Worm (Caenorhabditis elegans) whole organism, early embryonic: Measurements from ENCODE around the gene pcn-1.

Experiments used
- B0310.2 ChIP-seq: sonication (generic microtip); optimal IDR thresholded peaks from 2 replicates; lab custom pipeline; 2016; ENCODE audit warnings: mild to moderate bottlenecking, missing genetic modification characterization, missing compliant biosample characterization
- F13C5.2 ChIP-seq: sonication (generic microtip); optimal IDR thresholded peaks from 2 replicates; lab custom pipeline; 2017; ENCODE audit warnings: mild to moderate bottlenecking, missing genetic modification characterization, inconsistent platforms, missing compliant biosample characterization
- aly-1 ChIP-seq: sonication (generic microtip); optimal IDR thresholded peaks from 2 replicates; lab custom pipeline; 2016; ENCODE audit warnings: missing genetic modification characterization, missing compliant biosample characterization
- ama-1 ChIP-seq: fragments of 150-350 bp; optimal IDR thresholded peaks from 2 replicates; lab custom pipeline; 2014
- ceh-13 ChIP-seq: fragments of 200-800 bp; sonication (Bioruptor generic); optimal IDR thresholded peaks from 2 replicates; lab custom pipeline; 2018; ENCODE audit warnings: mild to moderate bottlenecking, missing genetic modification characterization, missing compliant biosample characterization
- ceh-36 ChIP-seq: sonication (generic microtip); optimal IDR thresholded peaks from 2 replicates; lab custom pipeline; 2016; ENCODE audit warnings: missing genetic modification characterization, inconsistent platforms, missing compliant biosample characterization
- ets-7 ChIP-seq: sonication (generic microtip); optimal IDR thresholded peaks from 2 replicates; lab custom pipeline; 2016; ENCODE audit warnings: missing genotype, missing genetic modification characterization, missing compliant biosample characterization
- flt-1 ChIP-seq: fragments of 200-800 bp; sonication (Bioruptor generic); IDR thresholded peaks from 2 replicates; pipeline ENCODE4 v1.3.6; 2022; ENCODE audit warnings: missing genetic modification characterization, missing compliant biosample characterization
- hmbx-1 ChIP-seq: sonication (generic microtip); optimal IDR thresholded peaks from 2 replicates; lab custom pipeline; 2016; ENCODE audit warnings: mild to moderate bottlenecking, missing genetic modification characterization, missing compliant biosample characterization
- hmg-4 ChIP-seq: fragments of 200-800 bp; sonication (Bioruptor generic); optimal IDR thresholded peaks from 2 replicates; lab custom pipeline; 2018; ENCODE audit warnings: mild to moderate bottlenecking, missing genetic modification characterization, missing compliant biosample characterization
- hnd-1 ChIP-seq: sonication (generic microtip); optimal IDR thresholded peaks from 2 replicates; lab custom pipeline; 2016; ENCODE audit warnings: missing genetic modification characterization, missing compliant biosample characterization
- pes-1 ChIP-seq: fragments of 200-800 bp; sonication (Bioruptor generic); IDR thresholded peaks from 2 replicates; pipeline ENCODE4 v1.3.6; 2022; ENCODE audit warnings: missing genetic modification reagents, missing genetic modification characterization, missing compliant biosample characterization
- scrt-1 ChIP-seq: fragments of 200-800 bp; sonication (Bioruptor generic); IDR thresholded peaks from 2 replicates; pipeline ENCODE4 v1.3.6; 2022; ENCODE audit warnings: missing genetic modification characterization, missing compliant biosample characterization
- sea-1 ChIP-seq: fragments of 200-800 bp; sonication (Bioruptor generic); conservative IDR thresholded peaks from 2 replicates; pipeline ENCODE4 v1.3.6; 2022; ENCODE audit warnings: missing genetic modification characterization, missing compliant biosample characterization
- tbx-11 ChIP-seq: fragments of 200-800 bp; sonication (Bioruptor generic); IDR thresholded peaks from 2 replicates; pipeline ENCODE4 v1.3.6; 2022; ENCODE audit warnings: missing genetic modification characterization, missing compliant biosample characterization
- tbx-37 ChIP-seq: fragments of 200-800 bp; sonication (Bioruptor generic); conservative IDR thresholded peaks from 2 replicates; pipeline ENCODE4 v1.3.6; 2022; ENCODE audit warnings: missing genetic modification reagents, missing genetic modification characterization, missing compliant biosample characterization
- tra-4 ChIP-seq: sonication (generic microtip); optimal IDR thresholded peaks from 2 replicates; lab custom pipeline; 2017; ENCODE audit warnings: missing genetic modification characterization, missing compliant biosample characterization

The pcn-1 gene

DNA sequence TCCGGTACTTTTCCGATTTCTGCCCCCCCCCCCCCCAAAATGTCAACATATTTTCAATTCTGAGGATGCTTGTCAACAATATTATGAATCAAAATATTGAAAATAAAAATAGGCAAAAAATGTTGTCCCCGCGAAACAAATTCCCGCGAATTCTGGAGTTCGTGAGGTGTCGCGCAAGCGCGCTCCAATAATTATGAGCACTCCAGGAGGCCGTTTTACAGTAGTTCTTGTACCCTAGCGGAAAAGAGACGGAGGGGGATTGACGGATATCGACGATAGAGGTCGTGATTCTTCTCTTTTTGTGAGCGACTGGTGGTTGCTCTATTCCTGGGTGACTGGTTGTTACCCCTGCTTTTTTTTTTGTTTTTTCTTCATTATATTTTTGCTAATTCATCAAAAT, 21.6 kb upstream of the pcn-1 start:
- TF ChIP-seq hmg-4 (GFP tag; lab: Kevin White, UChicago) (no peak), pes-1 (no peak; the same call in 1 of the 2 replicates), hnd-1 (tag; lab: Kevin White, UChicago) (no peak), B0310.2 (tag; lab: Kevin White, UChicago) (no peak), sea-1 (GFP tag; lab: Robert Waterston, UW) (0 out of 2 replicates have a peak, but pooled peaks have one; percentile 10), flt-1 (GFP tag; lab: Robert Waterston, UW) (no peak), hmbx-1 (tag; lab: Kevin White, UChicago) (no peak), ama-1 (no peak), ceh-36 (tag; lab: Kevin White, UChicago) (no peak), F13C5.2 (tag; lab: Kevin White, UChicago) (no peak), tbx-11 (no peak), ceh-13 (GFP tag; lab: Kevin White, UChicago) (no peak), scrt-1 (GFP tag; lab: Robert Waterston, UW) (peak; percentile 63; the same call in 1 of the 2 replicates), tra-4 (tag; lab: Kevin White, UChicago) (no peak), ets-7 (tag; lab: Kevin White, UChicago) (no peak)

DNA sequence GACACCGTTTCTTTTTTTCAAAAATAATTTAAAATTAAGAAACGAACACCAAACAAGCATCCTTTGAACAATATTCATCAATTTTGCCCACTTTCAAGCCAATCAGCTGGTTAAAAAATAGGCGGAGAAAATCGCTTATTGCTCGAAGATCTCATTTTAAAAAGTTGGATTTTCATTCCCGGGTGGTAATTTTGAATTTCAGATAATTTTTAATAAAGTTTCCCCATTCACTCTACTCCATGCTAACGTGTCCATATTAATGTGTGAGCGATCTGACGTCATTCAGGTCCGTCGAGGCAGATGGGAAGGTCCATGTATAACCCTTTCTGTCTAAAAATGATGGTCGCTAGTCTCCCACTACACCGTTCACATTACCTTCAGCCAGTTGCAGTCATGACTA, 19.2 kb upstream of the pcn-1 start, which contains the start of gene fbxb-55:
TSS of gene fbxb-55 (plus strand) at position 301 of the 400 bp plus-strand sequence.
- TF ChIP-seq ceh-36 (tag; lab: Kevin White, UChicago) (no peak), tbx-11 (no peak), hmg-4 (GFP tag; lab: Kevin White, UChicago) (no peak), flt-1 (GFP tag; lab: Robert Waterston, UW) (no peak), ceh-13 (GFP tag; lab: Kevin White, UChicago) (no peak), F13C5.2 (tag; lab: Kevin White, UChicago) (no peak), ets-7 (tag; lab: Kevin White, UChicago) (no peak), ama-1 (no peak), scrt-1 (GFP tag; lab: Robert Waterston, UW) (no peak), B0310.2 (tag; lab: Kevin White, UChicago) (no peak)

DNA sequence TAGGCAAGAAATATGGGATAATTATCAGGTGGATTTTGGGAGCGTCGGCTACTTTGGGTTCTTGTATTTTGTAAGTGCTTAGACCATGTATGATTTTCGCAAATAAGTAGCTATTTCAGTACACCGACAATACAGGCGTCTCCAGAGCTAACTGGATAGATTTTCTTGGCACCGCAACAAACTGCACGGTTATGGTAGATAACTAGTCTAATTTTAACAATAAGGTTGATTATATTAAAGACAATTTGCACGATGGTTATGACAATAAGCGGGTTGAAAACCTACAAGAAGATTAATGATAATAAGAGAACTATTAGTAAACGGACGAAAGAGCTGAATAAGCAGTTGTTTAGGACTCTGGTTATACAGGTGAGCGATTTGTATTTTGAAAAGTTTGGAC, 18.1 kb upstream of the pcn-1 start:
- TF ChIP-seq hnd-1 (tag; lab: Kevin White, UChicago) (no peak), pes-1 (no peak), hmg-4 (GFP tag; lab: Kevin White, UChicago) (no peak), B0310.2 (tag; lab: Kevin White, UChicago) (no peak), sea-1 (GFP tag; lab: Robert Waterston, UW) (no peak), F13C5.2 (tag; lab: Kevin White, UChicago) (no peak), aly-1 (tag; lab: Kevin White, UChicago) (no peak), tra-4 (tag; lab: Kevin White, UChicago) (no peak), flt-1 (GFP tag; lab: Robert Waterston, UW) (no peak), ama-1 (no peak), tbx-11 (no peak), ceh-13 (GFP tag; lab: Kevin White, UChicago) (no peak), hmbx-1 (tag; lab: Kevin White, UChicago) (no peak), tbx-37 (GFP tag; lab: Robert Waterston, UW) (no peak)

DNA sequence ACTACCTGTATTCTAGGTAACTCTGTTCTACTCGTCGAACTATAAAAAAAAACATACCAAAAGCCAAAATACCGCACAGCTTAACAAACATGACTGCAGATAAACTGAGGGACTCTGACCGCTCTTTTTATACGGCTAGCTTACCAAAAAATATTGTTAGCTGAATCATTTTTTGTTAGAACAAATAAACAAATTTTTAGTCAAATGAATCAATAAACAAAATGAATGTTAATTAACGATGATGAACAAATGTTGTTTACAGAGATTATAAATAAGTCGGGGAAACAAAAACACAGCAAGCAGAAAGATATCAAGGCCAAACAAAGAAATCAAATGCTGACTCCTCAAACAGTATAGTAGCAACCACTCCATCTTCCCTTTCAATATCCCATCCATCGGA, 14.3 kb upstream of the pcn-1 start, which contains the start of gene ilys-6:
TSS of gene ilys-6 (minus strand) at position 101 of the 400 bp plus-strand sequence.
- TF ChIP-seq pes-1, result no peak
- no peak for TF ChIP-seq B0310.2 (tag; lab: Kevin White, UChicago)
- no peak for TF ChIP-seq ets-7 (tag; lab: Kevin White, UChicago)
- TF ChIP-seq tbx-11, result no peak
- no peak for TF ChIP-seq hmg-4 (GFP tag; lab: Kevin White, UChicago)
- TF ChIP-seq hmbx-1 (tag; lab: Kevin White, UChicago), result no peak
- TF ChIP-seq ceh-13 (GFP tag; lab: Kevin White, UChicago), result no peak
- TF ChIP-seq ceh-36 (tag; lab: Kevin White, UChicago), result no peak
- no peak for TF ChIP-seq sea-1 (GFP tag; lab: Robert Waterston, UW)
- TF ChIP-seq ama-1, result no peak
- no peak for TF ChIP-seq flt-1 (GFP tag; lab: Robert Waterston, UW)
- no peak for TF ChIP-seq hnd-1 (tag; lab: Kevin White, UChicago)
- no peak for TF ChIP-seq tbx-37 (GFP tag; lab: Robert Waterston, UW)
- no peak for TF ChIP-seq aly-1 (tag; lab: Kevin White, UChicago)
- TF ChIP-seq scrt-1 (GFP tag; lab: Robert Waterston, UW), result no peak
- TF ChIP-seq tra-4 (tag; lab: Kevin White, UChicago), result no peak

DNA sequence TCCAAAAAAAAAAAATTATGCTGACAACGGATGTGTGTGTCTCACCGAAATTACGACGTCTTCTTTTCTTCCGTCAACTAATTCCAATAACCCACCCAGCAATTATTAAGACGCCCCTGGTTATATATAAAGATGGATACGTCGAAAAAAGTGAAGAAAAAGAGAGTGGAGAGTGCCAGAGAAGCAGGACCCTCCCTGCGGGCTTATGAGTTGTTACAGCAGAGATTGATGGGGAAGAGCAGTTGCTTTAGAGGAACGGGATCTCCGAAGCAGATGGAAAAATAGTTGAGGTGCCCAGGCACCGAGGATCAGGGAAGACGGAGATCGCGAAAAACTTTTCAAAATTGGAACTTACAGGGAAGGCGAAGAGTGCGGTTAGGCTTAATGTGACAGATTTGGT, 6.0 kb upstream of the pcn-1 start:
- TF ChIP-seq F13C5.2 (tag; lab: Kevin White, UChicago) (no peak), hmbx-1 (tag; lab: Kevin White, UChicago) (no peak), pes-1 (no peak)

DNA sequence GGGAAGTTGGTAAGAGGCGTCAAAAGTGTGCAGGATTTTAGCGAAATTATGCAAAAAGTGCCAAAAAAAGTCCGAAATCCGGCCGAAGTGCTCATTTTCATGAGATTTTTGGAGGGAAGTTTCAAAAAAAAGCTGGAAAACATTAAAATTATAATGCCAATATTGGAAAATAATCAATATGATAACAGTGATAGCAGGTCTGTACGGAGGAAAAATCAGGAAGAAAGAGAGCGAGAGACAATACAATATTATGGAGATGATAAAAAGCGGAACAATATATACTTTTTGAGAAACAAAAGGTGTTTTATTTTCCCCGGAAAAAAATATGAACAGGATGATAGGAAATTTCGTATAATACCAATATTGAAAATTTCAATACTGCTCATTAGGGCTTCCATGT, 4.2 kb upstream of the pcn-1 start:
- TF ChIP-seq ets-7 (tag; lab: Kevin White, UChicago) (no peak), B0310.2 (tag; lab: Kevin White, UChicago) (no peak), ceh-13 (GFP tag; lab: Kevin White, UChicago) (no peak), pes-1 (no peak), hmg-4 (GFP tag; lab: Kevin White, UChicago) (no peak), sea-1 (GFP tag; lab: Robert Waterston, UW) (no peak), hmbx-1 (tag; lab: Kevin White, UChicago) (no peak), flt-1 (GFP tag; lab: Robert Waterston, UW) (no peak), tra-4 (tag; lab: Kevin White, UChicago) (no peak), ama-1 (no peak), ceh-36 (tag; lab: Kevin White, UChicago) (no peak)

DNA sequence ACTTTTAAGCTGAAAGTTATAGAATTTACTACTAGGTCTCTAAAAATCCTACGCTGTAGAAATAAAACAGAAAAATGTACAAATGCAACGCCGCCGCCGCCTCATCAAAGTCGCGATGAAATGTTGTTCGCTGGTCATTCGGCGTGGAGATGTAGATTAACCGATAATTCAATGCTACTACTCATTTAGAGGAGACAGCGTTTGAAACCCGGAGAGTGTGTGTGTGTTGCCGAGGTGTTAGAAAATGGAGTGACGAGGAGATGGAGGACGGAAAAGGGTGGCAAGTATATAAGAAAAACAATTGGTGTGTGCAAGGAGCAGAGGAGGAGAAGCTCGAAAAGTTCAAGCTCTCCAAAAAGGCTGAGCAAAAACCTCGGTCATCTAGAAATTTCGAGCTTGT, 3.0 kb upstream of the pcn-1 start:
- TF ChIP-seq hmg-4 (GFP tag; lab: Kevin White, UChicago) (no peak), ceh-13 (GFP tag; lab: Kevin White, UChicago) (no peak), sea-1 (GFP tag; lab: Robert Waterston, UW) (no peak), F13C5.2 (tag; lab: Kevin White, UChicago) (no peak), scrt-1 (GFP tag; lab: Robert Waterston, UW) (no peak), tra-4 (tag; lab: Kevin White, UChicago) (no peak), tbx-11 (no peak), B0310.2 (tag; lab: Kevin White, UChicago) (no peak), hnd-1 (tag; lab: Kevin White, UChicago) (no peak), hmbx-1 (tag; lab: Kevin White, UChicago) (no peak), ets-7 (tag; lab: Kevin White, UChicago) (no peak), ama-1 (no peak)
